Worm (Caenorhabditis elegans) whole organism, young adult: ENCODE data around the gene C50F4.1.
A peak's percentile ranks its signal among the peaks of the same experiment; 100 is the strongest.

Source experiments
- B0336.3 ChIP-seq: fragments of 200-800 bp; sonication (Bioruptor generic); IDR thresholded peaks from 2 replicates; pipeline ENCODE4 v1.3.6; 2022; ENCODE audit warnings: missing genetic modification characterization, missing compliant biosample characterization
- C06A6.2 ChIP-seq: fragments of 200-800 bp; sonication (Bioruptor generic); conservative IDR thresholded peaks from 2 replicates; pipeline ENCODE4 v1.3.6; 2022; ENCODE audit warnings: missing genetic modification characterization, missing compliant biosample characterization
- D2030.7 ChIP-seq: fragments of 200-800 bp; sonication (Bioruptor generic); IDR thresholded peaks from 2 replicates; pipeline ENCODE4 v1.3.6; 2022; ENCODE audit warnings: missing genetic modification reagents, missing genetic modification characterization, missing compliant biosample characterization
- F37B4.10 ChIP-seq: fragments of 200-800 bp; sonication (Bioruptor generic); IDR thresholded peaks from 2 replicates; pipeline ENCODE4 v1.3.6; 2022; ENCODE audit warnings: missing genetic modification characterization, missing compliant biosample characterization
- F49E8.2 ChIP-seq: sonication (generic microtip); optimal IDR thresholded peaks from 3 replicates; lab custom pipeline; 2017; ENCODE audit warnings: missing genetic modification characterization, mild to moderate bottlenecking, missing compliant biosample characterization, antibody characterized with exemption, moderate library complexity; ENCODE audit not compliant: insufficient read depth
- Y53G8AR.9 ChIP-seq: fragments of 200-800 bp; sonication (Bioruptor generic); conservative IDR thresholded peaks from 2 replicates; pipeline ENCODE4 v1.3.6; 2022; ENCODE audit warnings: missing genetic modification reagents, missing genetic modification characterization, missing compliant biosample characterization
- Y67H2A.10 ChIP-seq: fragments of 200-800 bp; sonication (Bioruptor generic); conservative IDR thresholded peaks from 2 replicates; pipeline ENCODE4 v1.3.6; 2022; ENCODE audit warnings: missing genetic modification reagents, missing genetic modification characterization, missing compliant biosample characterization
- Y79H2A.3 ChIP-seq: fragments of 200-800 bp; sonication (Bioruptor generic); conservative IDR thresholded peaks from 2 replicates; pipeline ENCODE4 v1.3.6; 2022; ENCODE audit warnings: missing genetic modification reagents, missing genetic modification characterization, missing compliant biosample characterization
- ZK185.1 ChIP-seq: sonication (generic microtip); optimal IDR thresholded peaks from 2 replicates; lab custom pipeline; 2016; ENCODE audit warnings: mild to moderate bottlenecking, missing genetic modification characterization, missing compliant biosample characterization; ENCODE audit not compliant: poor library complexity, severe bottlenecking
- ama-1 ChIP-seq, 3 experiments: fragments of 150-350 bp in 1 of 3; sonication (generic microtip) in 2 of 3; optimal IDR thresholded peaks; 2 replicates each; lab custom pipeline; 2014 to 2018; ENCODE audit warnings: missing biosample characterization in 2 of 3, missing genetic modification characterization in 2 of 3, missing genetic modification reagents in 2 of 3
- attf-6 ChIP-seq: fragments of 200-800 bp; sonication (Bioruptor generic); IDR thresholded peaks from 2 replicates; pipeline ENCODE4 v1.3.6; 2022; ENCODE audit warnings: missing genetic modification reagents, missing genetic modification characterization, missing compliant biosample characterization
- bed-1 ChIP-seq: fragments of 200-800 bp; sonication (Bioruptor generic); IDR thresholded peaks from 2 replicates; pipeline ENCODE4 v1.3.6; 2022; ENCODE audit warnings: missing genetic modification reagents, missing genetic modification characterization, missing compliant biosample characterization
- ceh-100 ChIP-seq: fragments of 200-800 bp; sonication (Bioruptor generic); IDR thresholded peaks from 2 replicates; pipeline ENCODE4 v1.3.6; 2022; ENCODE audit warnings: missing genetic modification reagents, missing genetic modification characterization, missing compliant biosample characterization
- ceh-27 ChIP-seq: fragments of 200-800 bp; sonication (Bioruptor generic); optimal IDR thresholded peaks from 2 replicates; lab custom pipeline; 2018; ENCODE audit warnings: mild to moderate bottlenecking, missing genetic modification characterization, moderate library complexity, missing compliant biosample characterization
- chd-7 ChIP-seq: sonication (generic microtip); optimal IDR thresholded peaks from 2 replicates; lab custom pipeline; 2016; ENCODE audit warnings: mild to moderate bottlenecking, missing genetic modification characterization, moderate library complexity, missing compliant biosample characterization
- dox-1 ChIP-seq: fragments of 200-800 bp; sonication (Bioruptor generic); IDR thresholded peaks from 2 replicates; pipeline ENCODE4 v1.3.6; 2022; ENCODE audit warnings: missing genetic modification reagents, missing genetic modification characterization, missing compliant biosample characterization
- dpff-1 ChIP-seq: sonication (generic microtip); optimal IDR thresholded peaks from 2 replicates; lab custom pipeline; 2017; ENCODE audit warnings: mild to moderate bottlenecking, missing genetic modification characterization, missing compliant biosample characterization
- ets-4 ChIP-seq: fragments of 200-800 bp; sonication (Bioruptor generic); optimal IDR thresholded peaks from 2 replicates; lab custom pipeline; 2018; ENCODE audit warnings: mild to moderate bottlenecking, missing genetic modification characterization, missing compliant biosample characterization
- hmg-1.2 ChIP-seq: fragments of 200-800 bp; sonication (Bioruptor generic); IDR thresholded peaks from 2 replicates; pipeline ENCODE4 v1.3.6; 2022; ENCODE audit warnings: missing genetic modification reagents, missing genetic modification characterization, missing compliant biosample characterization
- let-526 ChIP-seq: fragments of 200-800 bp; sonication (Bioruptor generic); IDR thresholded peaks from 2 replicates; pipeline ENCODE4 v1.3.6; 2022; ENCODE audit warnings: missing genetic modification reagents, missing genetic modification characterization, missing compliant biosample characterization
- let-607 ChIP-seq, 2 experiments: fragments of 200-800 bp in 1 of 2; sonication (Bioruptor generic) in 1 of 2; sonication (generic microtip) in 1 of 2; optimal IDR thresholded peaks; 2 replicates each; lab custom pipeline; 2016 to 2018; ENCODE audit warnings: mild to moderate bottlenecking in 2 of 2, missing compliant biosample characterization in 2 of 2, missing genetic modification characterization in 2 of 2, moderate library complexity in 2 of 2, missing genotype in 1 of 2
- lin-40 ChIP-seq: sonication (generic microtip); optimal IDR thresholded peaks from 2 replicates; lab custom pipeline; 2016; ENCODE audit warnings: missing genetic modification characterization, mild to moderate bottlenecking, missing compliant biosample characterization, missing genotype, missing genetic modification reagents
- lir-1 ChIP-seq: fragments of 200-800 bp; sonication (Bioruptor generic); conservative IDR thresholded peaks from 2 replicates; pipeline ENCODE4 v1.3.6; 2022; ENCODE audit warnings: missing genetic modification reagents, missing genetic modification characterization, missing compliant biosample characterization
- madf-10 ChIP-seq: sonication (generic microtip); optimal IDR thresholded peaks from 2 replicates; lab custom pipeline; 2016; ENCODE audit warnings: mild to moderate bottlenecking, missing genetic modification characterization, missing compliant biosample characterization
- madf-6 ChIP-seq: fragments of 200-800 bp; sonication (Bioruptor generic); IDR thresholded peaks from 2 replicates; pipeline ENCODE4 v1.3.6; 2022; ENCODE audit warnings: missing genetic modification reagents, missing genetic modification characterization, missing compliant biosample characterization
- madf-8 ChIP-seq: fragments of 200-800 bp; sonication (Bioruptor generic); conservative IDR thresholded peaks from 2 replicates; pipeline ENCODE4 v1.3.6; 2022; ENCODE audit warnings: missing genetic modification reagents, missing genetic modification characterization, missing compliant biosample characterization
- mxl-1 ChIP-seq: sonication (generic microtip); optimal IDR thresholded peaks from 2 replicates; lab custom pipeline; 2016; ENCODE audit warnings: missing genetic modification characterization, missing compliant biosample characterization
- nfyb-1 ChIP-seq: fragments of 200-800 bp; sonication (Bioruptor generic); IDR thresholded peaks from 2 replicates; pipeline ENCODE4 v1.3.6; 2022; ENCODE audit warnings: missing genetic modification reagents, missing genetic modification characterization, missing compliant biosample characterization
- nhr-179 ChIP-seq: sonication (generic microtip); optimal IDR thresholded peaks from 2 replicates; lab custom pipeline; 2016; ENCODE audit warnings: mild to moderate bottlenecking, missing genetic modification characterization, missing compliant biosample characterization
- pbrm-1 ChIP-seq: fragments of 200-800 bp; sonication (Bioruptor generic); IDR thresholded peaks from 2 replicates; pipeline ENCODE4 v1.3.6; 2022; ENCODE audit warnings: missing genetic modification reagents, missing genetic modification characterization, missing compliant biosample characterization
- rcor-1 ChIP-seq: fragments of 200-800 bp; sonication (Bioruptor generic); IDR thresholded peaks from 2 replicates; pipeline ENCODE4 v1.3.6; 2022; ENCODE audit warnings: missing genetic modification reagents, missing genetic modification characterization, missing compliant biosample characterization
- rec-8 ChIP-seq, 2 experiments: sonication (generic microtip); optimal IDR thresholded peaks; 2 replicates each; lab custom pipeline; 2016; ENCODE audit warnings: mild to moderate bottlenecking in 2 of 2, missing genetic modification characterization in 2 of 2, missing genetic modification reagents in 2 of 2, missing genotype in 2 of 2, missing biosample characterization in 1 of 2, missing compliant biosample characterization in 1 of 2, moderate library complexity in 1 of 2
- rpc-1 ChIP-seq, 2 experiments: fragments of 150-350 bp in 1 of 2; sonication (generic microtip) in 1 of 2; optimal IDR thresholded peaks; 2 replicates each; lab custom pipeline; 2014 to 2018; ENCODE audit warnings: missing biosample characterization in 1 of 2, missing genetic modification characterization in 1 of 2, missing genetic modification reagents in 1 of 2, missing genotype in 1 of 2
- sea-2 ChIP-seq: fragments of 200-800 bp; sonication (Bioruptor generic); IDR thresholded peaks from 2 replicates; pipeline ENCODE4 v1.3.6; 2022; ENCODE audit warnings: missing genetic modification characterization, missing compliant biosample characterization
- snpc-3.4 ChIP-seq: sonication (generic microtip); optimal IDR thresholded peaks from 2 replicates; lab custom pipeline; 2017; ENCODE audit warnings: missing genetic modification characterization, mild to moderate bottlenecking, missing compliant biosample characterization, antibody characterized with exemption, moderate library complexity, missing genotype, missing genetic modification reagents
- sptf-2 ChIP-seq: fragments of 200-800 bp; sonication (Bioruptor generic); optimal IDR thresholded peaks from 2 replicates; lab custom pipeline; 2018; ENCODE audit warnings: mild to moderate bottlenecking, missing genetic modification characterization, missing compliant biosample characterization
- xnd-1 ChIP-seq: sonication (generic microtip); optimal IDR thresholded peaks from 2 replicates; lab custom pipeline; 2016; ENCODE audit warnings: missing genotype, missing genetic modification reagents, missing genetic modification characterization, missing compliant biosample characterization
- ztf-18 ChIP-seq: sonication (generic microtip); optimal IDR thresholded peaks from 2 replicates; lab custom pipeline; 2016; ENCODE audit warnings: missing genotype, mild to moderate bottlenecking, missing genetic modification characterization, missing compliant biosample characterization

Gene C50F4.1

DNA sequence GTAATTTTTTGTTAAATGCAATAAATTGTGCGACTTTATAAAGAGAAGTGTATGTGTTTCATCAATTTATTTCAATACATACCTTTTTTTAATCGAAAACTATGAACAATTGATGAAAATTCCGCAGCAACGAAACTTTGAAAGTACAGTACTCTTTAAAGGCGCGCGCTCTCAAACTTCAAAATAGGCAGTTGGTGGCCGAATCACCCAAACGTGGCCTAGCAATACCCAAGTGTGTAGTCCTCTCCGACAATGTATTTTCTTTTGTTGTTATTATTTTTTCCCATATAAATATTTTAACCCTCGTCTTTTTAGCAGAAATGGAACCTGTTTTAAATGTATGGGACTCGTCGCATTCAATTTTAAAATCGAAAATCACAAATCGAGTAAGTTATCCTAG, 9.9 kb downstream of the C50F4.1 start, which contains the start of gene C50F4.4 (continued):
- TF ChIP-seq let-607 (tag; optimal IDR thresholded peaks at IDR 0.05; lab: Kevin White, UChicago) (peak in 1 of 2 experiments; percentile 16), snpc-3.4 (tag; lab: Kevin White, UChicago) (peak; percentile 53), F49E8.2 (tag; lab: Kevin White, UChicago) (peak; percentile 45), nfyb-1 (GFP tag; lab: Robert Waterston, UW) (no peak), rcor-1 (GFP tag; lab: Robert Waterston, UW) (peak; percentile 43), pbrm-1 (no peak), ceh-27 (GFP tag; lab: Kevin White, UChicago) (peak; percentile 43), ceh-100 (GFP tag; lab: Robert Waterston, UW) (no peak), Y79H2A.3 (GFP tag; lab: Robert Waterston, UW) (0 out of 2 replicates have a peak, but pooled peaks have one; percentile 18), rec-8 (tag; optimal IDR thresholded peaks at IDR 0.05; lab: Kevin White, UChicago) (peak in 1 of 2 experiments; percentile 32), sptf-2 (GFP tag; lab: Kevin White, UChicago) (no peak), hmg-1.2 (GFP tag; lab: Robert Waterston, UW) (0 out of 2 replicates have a peak, but pooled peaks have one; percentile 15), ztf-18 (peak; percentile 33), dox-1 (GFP tag; lab: Robert Waterston, UW) (peak; percentile 71), dpff-1 (tag; lab: Kevin White, UChicago) (no peak), chd-7 (tag; lab: Kevin White, UChicago) (no peak), xnd-1 (tag; lab: Kevin White, UChicago) (peak; percentile 26), nhr-179 (no peak), ZK185.1 (tag; lab: Kevin White, UChicago) (peak; percentile 69)

DNA sequence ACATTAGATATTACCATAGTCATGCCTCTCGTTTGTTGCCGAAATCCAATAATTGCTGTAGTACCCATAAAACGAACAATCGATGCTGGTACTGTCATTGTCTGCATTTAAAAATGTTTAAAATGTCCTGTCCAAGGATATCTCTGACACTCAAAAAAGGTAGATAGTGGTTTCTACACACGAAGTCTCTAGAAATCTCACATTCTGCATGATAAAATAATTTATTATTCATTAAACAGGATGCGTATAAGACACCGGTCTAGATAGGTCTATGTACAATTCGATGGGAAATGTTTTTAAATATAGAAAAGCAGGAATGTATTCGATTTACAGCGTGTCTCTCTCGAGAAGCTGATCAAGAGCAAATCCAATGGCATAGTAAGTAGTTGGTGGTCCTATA, 13.0 kb downstream of the C50F4.1 start, which contains the start of gene C50F4.12:
Gene C50F4.12, minus strand, starts transcription at position 101 of the 400 bp plus-strand sequence.
- no peak for TF ChIP-seq let-526 (GFP tag; lab: Robert Waterston, UW)
- TF ChIP-seq ets-4 (GFP tag; lab: Kevin White, UChicago): no peak
- TF ChIP-seq Y67H2A.10 (GFP tag; lab: Robert Waterston, UW): no peak
- TF ChIP-seq ceh-27 (GFP tag; lab: Kevin White, UChicago): no peak
- no peak for TF ChIP-seq D2030.7
- no peak for TF ChIP-seq madf-8 (GFP tag; lab: Robert Waterston, UW)
- TF ChIP-seq madf-10: no peak
- no peak for TF ChIP-seq sea-2 (GFP tag; lab: Robert Waterston, UW)
- no peak for TF ChIP-seq C06A6.2
- TF ChIP-seq rpc-1 (optimal IDR thresholded peaks at IDR 0.05; lab: Kevin White, UChicago): no peak
- TF ChIP-seq rpc-1 (tag; optimal IDR thresholded peaks at IDR 0.05; lab: Kevin White, UChicago): no peak
- TF ChIP-seq ceh-100 (GFP tag; lab: Robert Waterston, UW): no peak
- TF ChIP-seq B0336.3 (GFP tag; lab: Robert Waterston, UW): no peak
- no peak for TF ChIP-seq bed-1 (GFP tag; lab: Robert Waterston, UW)
- no peak for TF ChIP-seq F37B4.10 (GFP tag; lab: Robert Waterston, UW)
- TF ChIP-seq lir-1 (GFP tag; lab: Robert Waterston, UW): no peak

DNA sequence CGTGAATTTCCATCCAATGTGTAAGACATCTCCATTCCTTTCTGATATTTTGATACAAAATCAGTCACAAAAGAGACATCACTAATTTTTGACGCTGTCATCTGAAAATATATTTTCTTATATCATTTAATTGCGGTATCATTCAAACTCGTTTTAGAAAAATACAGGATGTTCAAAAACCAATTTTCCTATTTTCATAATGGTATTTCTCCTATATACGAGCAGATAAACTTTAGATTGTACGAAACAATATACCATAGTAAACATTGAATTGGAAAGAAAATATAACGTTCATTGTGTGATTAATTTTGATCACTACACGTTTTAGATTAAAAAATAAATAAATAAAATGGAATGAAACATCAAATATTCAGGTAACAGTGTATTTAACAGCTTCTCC, 14.9 kb downstream of the C50F4.1 start, which contains the start of gene C50F4.16:
Gene C50F4.16, minus strand, starts transcription at position 101 of the 400 bp plus-strand sequence.
- TF ChIP-seq ama-1 (optimal IDR thresholded peaks at IDR 0.05; lab: Kevin White, UChicago) (no peak), ama-1 (GFP tag; optimal IDR thresholded peaks at IDR 0.05; lab: Kevin White, UChicago) (peak in 1 of 2 experiments; percentile 26), attf-6 (GFP tag; lab: Robert Waterston, UW) (no peak), F37B4.10 (GFP tag; lab: Robert Waterston, UW) (no peak), lin-40 (no peak), nfyb-1 (GFP tag; lab: Robert Waterston, UW) (no peak), mxl-1 (tag; lab: Kevin White, UChicago) (no peak), madf-6 (0 out of 2 replicates have a peak, but pooled peaks have one; percentile 31), Y53G8AR.9 (no peak), madf-8 (GFP tag; lab: Robert Waterston, UW) (no peak)
